Worm (Caenorhabditis elegans) whole organism, L4 larva: Measurements from ENCODE around the gene Y37H2A.13.

Experiments used
- daf-8 ChIP-seq: fragments of 200-800 bp; sonication (Bioruptor generic); IDR thresholded peaks from 2 replicates; pipeline ENCODE4 v1.3.6; 2022; ENCODE audit warnings: missing genetic modification characterization, missing compliant biosample characterization
- dmd-8 ChIP-seq: fragments of 200-800 bp; sonication (Bioruptor generic); IDR thresholded peaks from 2 replicates; pipeline ENCODE4 v1.3.6; 2022; ENCODE audit warnings: missing genetic modification characterization, missing compliant biosample characterization
- lin-1 ChIP-seq: fragments of 200-800 bp; sonication (Bioruptor generic); IDR thresholded peaks from 2 replicates; pipeline ENCODE4 v1.3.6; 2022; ENCODE audit warnings: missing genetic modification reagents, missing genetic modification characterization, missing compliant biosample characterization
- lin-13 ChIP-seq: fragments of 150-350 bp; optimal IDR thresholded peaks from 2 replicates; lab custom pipeline; 2014; ENCODE audit warnings: missing biosample characterization, missing genetic modification reagents, missing genetic modification characterization
- madf-5 ChIP-seq, 2 experiments: fragments of 200-800 bp; sonication (Bioruptor generic); IDR thresholded peaks; 2 replicates each; pipeline ENCODE4 v1.3.6; 2022; ENCODE audit warnings: missing compliant biosample characterization in 2 of 2, missing genetic modification characterization in 2 of 2
- mep-1 ChIP-seq: fragments of 150-350 bp; sonication (generic microtip); optimal IDR thresholded peaks from 3 replicates; lab custom pipeline; 2014; ENCODE audit warnings: missing biosample characterization, missing genetic modification characterization
- nhr-237 ChIP-seq: sonication (generic microtip); optimal IDR thresholded peaks from 2 replicates; lab custom pipeline; 2017; ENCODE audit warnings: missing biosample characterization, missing genetic modification characterization
- nhr-41 ChIP-seq: fragments of 200-800 bp; sonication (Bioruptor generic); IDR thresholded peaks from 2 replicates; pipeline ENCODE4 v1.3.6; 2022; ENCODE audit warnings: missing genetic modification reagents, missing genetic modification characterization, missing compliant biosample characterization
- zag-1 ChIP-seq: fragments of 150-350 bp; optimal IDR thresholded peaks from 2 replicates; lab custom pipeline; 2014; ENCODE audit warnings: missing biosample characterization, missing genetic modification characterization

- TF ChIP-seq madf-5 (GFP tag; IDR thresholded peaks at IDR 0.05; lab: Robert Waterston, UW) (no peak), lin-13 (GFP tag; lab: Kevin White, UChicago) (no peak), zag-1 (tag; lab: Kevin White, UChicago) (no peak), nhr-41 (GFP tag; lab: Robert Waterston, UW) (no peak), daf-8 (no peak), nhr-237 (tag; lab: Kevin White, UChicago) (no peak), dmd-8 (GFP tag; lab: Robert Waterston, UW) (no peak), lin-1 (GFP tag; lab: Robert Waterston, UW) (no peak), mep-1 (tag; lab: Kevin White, UChicago) (no peak)
Measured at ce11 chrV:18093941-18094340, 48.7 kb upstream of the Y37H2A.13 start.
